Fruit fly (Drosophila melanogaster): ENCODE data around the gene Muc96D.

DNA sequence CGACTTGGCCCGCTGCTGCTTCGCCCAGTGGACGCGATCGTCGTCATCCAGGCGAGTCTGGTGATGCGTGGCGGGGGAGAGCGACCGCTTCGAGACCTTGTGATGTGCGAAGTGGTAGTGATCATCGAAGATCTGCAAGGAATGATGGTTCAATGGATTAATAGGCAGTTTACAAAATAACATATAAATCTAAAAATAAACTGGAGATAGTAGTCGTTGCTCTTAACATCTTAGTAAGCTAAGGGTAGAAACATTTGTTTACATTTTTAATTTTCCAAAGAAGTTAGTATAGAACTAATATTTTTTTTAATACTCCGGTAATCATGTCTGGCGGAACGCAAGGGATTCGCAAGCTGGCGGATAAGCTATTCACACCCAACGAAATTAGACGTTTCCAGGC is 42.5 kb downstream of the Muc96D start, which contains the start of gene ND-49L:
- no peak for TF ChIP-seq CG9948 (tag; optimal IDR thresholded peaks at IDR 0.05)
- TF ChIP-seq CG14655 (GFP tag; optimal IDR thresholded peaks at IDR 0.05) = no peak
- no peak for TF ChIP-seq CG17806 (tag; optimal IDR thresholded peaks at IDR 0.05)
- no peak for TF ChIP-seq Pif1B (GFP tag; optimal IDR thresholded peaks at IDR 0.05)
- no peak for TF ChIP-seq CG8159 (tag; optimal IDR thresholded peaks at IDR 0.05)
- TF ChIP-seq D1 (tag; optimal IDR thresholded peaks at IDR 0.05) = no peak
- no peak for TF ChIP-seq CG13204 (GFP tag; optimal IDR thresholded peaks at IDR 0.05)
- no peak for TF ChIP-seq CG4496 (GFP tag; IDR thresholded peaks at IDR 0.05)
- no peak for TF ChIP-seq Ets98B (GFP tag; IDR thresholded peaks at IDR 0.05)
- TF ChIP-seq CG34367 (tag; optimal IDR thresholded peaks at IDR 0.05) = no peak
- no peak for TF ChIP-seq EcR (GFP tag; optimal IDR thresholded peaks at IDR 0.05)
- no peak for TF ChIP-seq fd96Ca (GFP tag; IDR thresholded peaks at IDR 0.05)
- no peak for TF ChIP-seq CG15710 (tag; optimal IDR thresholded peaks at IDR 0.05)
